Worm (Caenorhabditis elegans) whole organism, L3 larva: Measurements from ENCODE around the gene C27D6.12.

Experiments used
- daf-12 ChIP-seq: fragments of 150-350 bp; optimal IDR thresholded peaks from 2 replicates; lab custom pipeline; 2014; ENCODE audit warnings: missing biosample characterization, missing genetic modification reagents, missing genetic modification characterization
- elt-3 ChIP-seq, 3 experiments: fragments of 150-350 bp in 1 of 3; sonication (generic microtip) in 2 of 3; optimal IDR thresholded peaks; 2 replicates in 2 of 3; 4 replicates in 1 of 3; lab custom pipeline; 2014 to 2017; ENCODE audit warnings: missing biosample characterization in 3 of 3, missing genetic modification characterization in 3 of 3
- fkh-10 ChIP-seq: sonication (generic microtip); optimal IDR thresholded peaks from 2 replicates; lab custom pipeline; 2017; ENCODE audit warnings: missing biosample characterization, missing genetic modification reagents, missing genetic modification characterization

DNA sequence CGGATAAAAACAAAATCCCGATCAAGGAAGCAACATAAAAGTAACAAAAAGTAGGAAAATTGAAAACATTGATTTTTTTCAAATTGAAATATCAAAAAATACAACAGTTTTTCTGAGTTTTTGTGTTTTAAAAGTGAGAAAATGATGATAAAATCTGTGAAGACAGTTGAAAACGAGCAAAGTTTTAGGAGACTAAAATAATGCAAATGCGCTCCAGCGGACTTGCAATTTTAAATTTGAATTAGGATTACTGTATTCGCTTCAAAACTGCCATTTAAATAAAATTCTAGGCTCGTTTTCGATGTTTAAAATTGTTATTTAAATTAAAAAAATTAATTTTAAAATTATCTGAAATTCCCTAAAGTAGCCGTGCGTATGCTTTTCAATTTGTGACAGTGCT is 10.1 kb upstream of the C27D6.12 start:
- TF ChIP-seq elt-3 (tag; optimal IDR thresholded peaks at IDR 0.05; lab: Kevin White, UChicago) (no peak), daf-12 (tag; lab: Kevin White, UChicago) (no peak), fkh-10 (GFP tag; lab: Kevin White, UChicago) (no peak)
